Fruit fly (Drosophila melanogaster) whole organism: ENCODE measurements around the gene CG14331.

ENCODE experiments used
- CG8478 ChIP-seq: fragments of >200 bp; optimal IDR thresholded peaks from 2 replicates; lab custom pipeline; 2018; ENCODE audit warnings: inconsistent platforms
- pan ChIP-seq: fragments of >200 bp; optimal IDR thresholded peaks from 2 replicates; lab custom pipeline; 2017
- psq ChIP-seq: fragments of >200 bp; optimal IDR thresholded peaks from 2 replicates; lab custom pipeline; 2017
- usp ChIP-seq: fragments of >200 bp; optimal IDR thresholded peaks from 2 replicates; lab custom pipeline; 2017; ENCODE audit warnings: missing biosample characterization, missing genetic modification characterization, mixed read lengths

DNA sequence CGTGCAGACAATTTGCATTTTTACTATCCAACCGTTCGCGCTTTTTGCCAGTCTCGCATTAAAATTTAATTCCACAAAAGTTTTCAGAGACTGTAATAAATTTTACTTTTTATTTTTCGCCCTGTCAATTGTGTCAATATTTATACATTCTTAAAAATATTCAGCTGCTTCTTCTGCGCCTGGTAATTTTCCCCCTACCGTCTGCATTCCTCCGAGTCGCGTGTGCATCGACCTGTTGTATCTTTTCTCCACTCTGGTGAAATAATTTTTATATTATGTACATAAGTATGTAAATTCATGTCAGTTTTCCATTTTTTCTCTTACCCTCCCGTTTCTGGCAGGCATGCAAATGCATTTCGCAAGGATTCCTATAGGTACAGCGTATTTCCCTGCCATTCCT, 37.3 kb downstream of the CG14331 start, which contains the start of gene CG34279:
- TF ChIP-seq psq (no peak), CG8478 (no peak), pan (lab: Kevin White, UChicago) (no peak), usp (GFP tag; lab: Kevin White, UChicago) (no peak)
